Fruit fly (Drosophila melanogaster): ENCODE results near the gene CG6707.
A peak's percentile ranks its signal among the peaks of the same experiment; 100 is the strongest.

Gene CG6707

DNA sequence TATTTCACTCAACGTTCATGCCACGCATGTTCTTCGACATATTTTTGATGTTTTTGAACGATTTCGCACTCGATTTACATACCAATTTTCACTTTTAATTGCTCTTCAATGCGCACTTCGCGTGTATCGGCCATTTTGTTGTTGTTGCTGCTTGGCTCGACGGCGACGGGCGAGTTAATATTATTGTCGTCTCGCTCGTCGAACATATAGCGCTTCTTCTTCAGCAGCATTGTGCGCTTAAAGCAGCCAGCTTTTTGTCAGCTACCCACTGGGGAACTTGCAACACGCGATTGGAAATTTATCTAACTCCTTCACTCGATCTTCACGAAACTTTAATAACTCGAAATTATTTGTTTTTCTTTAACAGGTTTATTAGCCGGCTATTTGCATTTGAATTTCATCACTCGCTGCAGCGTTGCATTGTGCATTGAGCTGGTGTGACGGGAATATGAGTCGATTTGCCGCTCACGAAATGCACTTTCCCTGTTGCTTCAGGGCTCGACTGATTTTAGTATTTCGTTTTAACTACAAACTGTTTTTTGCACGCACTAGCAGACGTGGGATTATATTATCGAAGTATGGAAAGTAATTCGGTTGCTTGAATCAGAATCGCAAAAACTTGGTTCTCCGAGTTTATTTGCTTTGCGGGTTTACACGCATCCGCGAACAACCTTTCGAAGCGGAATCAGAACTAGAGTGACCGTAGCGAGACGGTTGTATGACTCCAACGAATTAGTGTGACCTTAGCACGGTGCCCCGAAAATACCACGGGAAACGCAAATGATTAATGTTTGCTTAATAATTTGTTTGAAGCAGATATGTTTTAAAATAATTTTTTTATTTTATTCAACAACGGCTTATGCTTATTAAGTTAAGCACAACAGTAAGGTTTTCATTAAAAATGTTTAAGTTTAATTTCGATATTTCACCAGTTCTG lies 43.5 kb downstream of the CG6707 start, which contains the start of gene RasGAP1:
RasGAP1 (minus strand) TSS at position 703 of the 937 bp plus-strand sequence.
- peak; percentile 54 for TF ChIP-seq slbo (GFP tag; IDR thresholded peaks at IDR 0.05)
- TF ChIP-seq zfh1 (GFP tag; IDR thresholded peaks at IDR 0.05): peak; percentile 37; the same call in 1 of the 3 replicates
- TF ChIP-seq CG14014 (GFP tag; IDR thresholded peaks at IDR 0.05): no peak
- peak; percentile 40; the same call in 1 of the 3 replicates for TF ChIP-seq CG16813 (GFP tag; IDR thresholded peaks at IDR 0.05; ENCODE audit: partially characterized antibody)
- peak; percentile 26; the same call in 1 of the 2 replicates for TF ChIP-seq rib (GFP tag; IDR thresholded peaks at IDR 0.05)
- no peak for TF ChIP-seq CG8359 (GFP tag; optimal IDR thresholded peaks at IDR 0.05; ENCODE audit: borderline replicate concordance)
- peak; percentile 28; the same call in 1 of the 2 replicates for TF ChIP-seq inv (GFP tag; IDR thresholded peaks at IDR 0.05; ENCODE audit: partially characterized antibody)
- peak; percentile 54; the same call in 1 of the 2 replicates for TF ChIP-seq bbx (GFP tag; IDR thresholded peaks at IDR 0.05; ENCODE audit: partially characterized antibody)
- peak; percentile 37 for TF ChIP-seq dm (GFP tag; optimal IDR thresholded peaks at IDR 0.05)
- 0 out of 3 replicates have a peak, but pooled peaks have one; percentile 16 for TF ChIP-seq CG34224 (GFP tag; IDR thresholded peaks at IDR 0.05; ENCODE audit: partially characterized antibody)
- TF ChIP-seq Doc3 (GFP tag; IDR thresholded peaks at IDR 0.05; ENCODE audit: partially characterized antibody): 0 out of 3 replicates have a peak, but pooled peaks have one; percentile 44
- peak; percentile 13 for TF ChIP-seq CG6254 (GFP tag; optimal IDR thresholded peaks at IDR 0.05)
- 0 out of 2 replicates have a peak, but pooled peaks have one; percentile 12 for TF ChIP-seq Rfx (GFP tag; IDR thresholded peaks at IDR 0.05)
- TF ChIP-seq Antp (GFP tag; optimal IDR thresholded peaks at IDR 0.05): no peak
- 0 out of 3 replicates have a peak, but pooled peaks have one; percentile 5 for TF ChIP-seq ci (GFP tag; IDR thresholded peaks at IDR 0.05)
- TF ChIP-seq CG18011 (GFP tag; optimal IDR thresholded peaks at IDR 0.05): peak; percentile 98
- no peak for TF ChIP-seq CG16863 (GFP tag; optimal IDR thresholded peaks at IDR 0.05)
- peak; percentile 0 for TF ChIP-seq lbe (GFP tag; optimal IDR thresholded peaks at IDR 0.05)
- peak; percentile 22; the same call in 1 of the 2 replicates for TF ChIP-seq CG9932 (GFP tag; IDR thresholded peaks at IDR 0.05)
- TF ChIP-seq odd (GFP tag; optimal IDR thresholded peaks at IDR 0.05): no peak
- TF ChIP-seq lab (GFP tag; optimal IDR thresholded peaks at IDR 0.05): peak; percentile 4
- TF ChIP-seq CG14441 (GFP tag; IDR thresholded peaks at IDR 0.05): 0 out of 2 replicates have a peak, but pooled peaks have one; percentile 8
- TF ChIP-seq nmo (GFP tag; optimal IDR thresholded peaks at IDR 0.05): peak; percentile 17
- no peak for TF ChIP-seq NC2β (GFP tag; optimal IDR thresholded peaks at IDR 0.05)
- TF ChIP-seq NC2α (GFP tag; optimal IDR thresholded peaks at IDR 0.05): no peak
- TF ChIP-seq Nf-YC (tag; optimal IDR thresholded peaks at IDR 0.05): peak; percentile 9
- TF ChIP-seq CG32772 (GFP tag; IDR thresholded peaks at IDR 0.05): 0 out of 2 replicates have a peak, but pooled peaks have one; percentile 6
- no peak for TF ChIP-seq CG7839 (tag; optimal IDR thresholded peaks at IDR 0.05)
- TF ChIP-seq CG12769 (tag; optimal IDR thresholded peaks at IDR 0.05): peak; percentile 27
- TF ChIP-seq MTF-1 (GFP tag; optimal IDR thresholded peaks at IDR 0.05; ENCODE audit: borderline replicate concordance): peak; percentile 13
- peak; percentile 27 for TF ChIP-seq tap (tag; optimal IDR thresholded peaks at IDR 0.05)
- TF ChIP-seq HLH54F (GFP tag; optimal IDR thresholded peaks at IDR 0.05): peak; percentile 4
- TF ChIP-seq ranshi (GFP tag; IDR thresholded peaks at IDR 0.05): no peak
- peak; percentile 11 for TF ChIP-seq CG17802 (tag; optimal IDR thresholded peaks at IDR 0.05)
- TF ChIP-seq Ets65A (GFP tag): peak; percentile 88
- peak; percentile 26; the same call in 1 of the 2 replicates for TF ChIP-seq sob (GFP tag; IDR thresholded peaks at IDR 0.05)
- TF ChIP-seq tll (GFP tag; optimal IDR thresholded peaks at IDR 0.05): peak in 1 of 2 experiments; percentile 25
- peak; percentile 35; the same call in 2 of the 3 replicates for TF ChIP-seq ken (GFP tag; IDR thresholded peaks at IDR 0.05)
- TF ChIP-seq pita (GFP tag; optimal IDR thresholded peaks at IDR 0.05): no peak
- TF ChIP-seq nerfin-1 (tag; optimal IDR thresholded peaks at IDR 0.05): peak; percentile 62
- peak; percentile 66 for TF ChIP-seq sens (GFP tag)
- peak; percentile 46 for TF ChIP-seq CG5180 (GFP tag; optimal IDR thresholded peaks at IDR 0.05)
- TF ChIP-seq CG15479 (GFP tag; optimal IDR thresholded peaks at IDR 0.05): peak; percentile 32
- TF ChIP-seq Ets97D (GFP tag; optimal IDR thresholded peaks at IDR 0.05): peak; percentile 10
- peak; percentile 7 for TF ChIP-seq crc (GFP tag; optimal IDR thresholded peaks at IDR 0.05)
- TF ChIP-seq CG12659 (GFP tag; optimal IDR thresholded peaks at IDR 0.05): peak; percentile 36

All from whole organism, embryonic.